Worm (Caenorhabditis elegans) whole organism, midembryonic: ENCODE measurements around the gene T12B3.2.

ENCODE experiments used
- med-1 ChIP-seq: sonication (generic microtip); optimal IDR thresholded peaks from 2 replicates; lab custom pipeline; 2017; ENCODE audit warnings: missing genetic modification characterization, mild to moderate bottlenecking, missing compliant biosample characterization, antibody characterized with exemption, missing genetic modification reagents; ENCODE audit not compliant: insufficient read depth
- ref-1 ChIP-seq: fragments of 200-800 bp; sonication (Bioruptor generic); conservative IDR thresholded peaks from 2 replicates; pipeline ENCODE4 v1.3.6; 2022; ENCODE audit warnings: missing genetic modification reagents, missing genetic modification characterization, missing compliant biosample characterization
- ztf-23 ChIP-seq: fragments of 200-800 bp; sonication (Bioruptor generic); IDR thresholded peaks from 2 replicates; pipeline ENCODE4 v1.3.6; 2022; ENCODE audit warnings: missing genetic modification reagents, missing genetic modification characterization, missing compliant biosample characterization
- ztf-29 ChIP-seq: fragments of 200-800 bp; sonication (Bioruptor generic); IDR thresholded peaks from 2 replicates; pipeline ENCODE4 v1.3.6; 2022; ENCODE audit warnings: missing genetic modification reagents, missing genetic modification characterization, missing compliant biosample characterization

DNA sequence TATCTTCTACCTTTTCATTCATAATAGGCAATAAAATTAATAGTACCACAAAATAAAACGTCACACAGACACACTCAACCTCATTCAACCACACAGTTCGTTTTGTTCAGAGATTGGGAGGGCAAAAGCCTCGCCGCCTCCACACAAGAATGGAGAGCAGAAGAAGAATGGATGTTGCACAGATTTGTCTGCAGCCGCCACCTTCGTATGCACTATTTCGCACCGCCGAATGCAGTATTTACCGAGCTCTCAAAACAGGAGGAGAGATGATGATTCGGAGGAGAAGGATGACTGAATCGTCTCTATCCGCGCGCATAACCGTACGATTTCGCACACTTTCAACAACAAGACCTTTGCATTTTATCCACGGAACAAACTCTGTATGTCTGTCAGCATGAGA is 20.9 kb downstream of the T12B3.2 start:
- TF ChIP-seq med-1 (GFP tag; lab: Kevin White, UChicago) (no peak), ztf-23 (GFP tag; lab: Robert Waterston, UW) (no peak), ztf-29 (no peak), ref-1 (GFP tag; lab: Robert Waterston, UW) (no peak)
